Fruit fly (Drosophila melanogaster): ENCODE measurements around the gene t-cup.

dm6 chr2L:12499189-12499588 lies 2.1 kb upstream of the t-cup start:
- TF ChIP-seq h (optimal IDR thresholded peaks at IDR 0.05) (no peak), Sin3A (optimal IDR thresholded peaks at IDR 0.05) (no peak), psq (optimal IDR thresholded peaks at IDR 0.05) (no peak)

Measured in Kc167 (cell line).